Fruit fly (Drosophila melanogaster) whole organism, wandering third instar larva: Measurements from ENCODE around the gene CG46427.

ENCODE experiments used
- Abd-B ChIP-seq: fragments of >200 bp; optimal IDR thresholded peaks from 2 replicates; lab custom pipeline; 2017; ENCODE audit warnings: missing biosample characterization, missing genetic modification characterization
- CG9705 ChIP-seq: fragments of 200-800 bp; sonication (Bioruptor generic); optimal IDR thresholded peaks from 2 replicates; lab custom pipeline; 2018; ENCODE audit warnings: missing biosample characterization, mild to moderate bottlenecking, missing genetic modification characterization
- CrebA ChIP-seq: fragments of 200-800 bp; sonication (Bioruptor generic); optimal IDR thresholded peaks from 2 replicates; lab custom pipeline; 2016; ENCODE audit warnings: missing biosample characterization, mild to moderate bottlenecking, missing genetic modification characterization, borderline replicate concordance
- Dfd ChIP-seq: fragments of >200 bp; optimal IDR thresholded peaks from 2 replicates; lab custom pipeline; 2017; ENCODE audit warnings: missing biosample characterization, missing genetic modification characterization
- Dif ChIP-seq: fragments of 200-275, 200-300 bp; sonication (Bioruptor generic); optimal IDR thresholded peaks from 2 replicates; lab custom pipeline; 2018; ENCODE audit warnings: missing biosample characterization, missing genetic modification characterization; ENCODE audit not compliant: partially characterized antibody
- HLH106 ChIP-seq: fragments of 200-800 bp; optimal IDR thresholded peaks from 3 replicates; lab custom pipeline; 2019; ENCODE audit warnings: missing biosample characterization, mild to moderate bottlenecking, missing genetic modification characterization, moderate library complexity
- Hnf4 ChIP-seq: fragments of 200-800 bp; sonication (Bioruptor generic); optimal IDR thresholded peaks from 2 replicates; lab custom pipeline; 2016; ENCODE audit warnings: missing biosample characterization, mild to moderate bottlenecking, missing genetic modification characterization
- Hr83 ChIP-seq: fragments of 200-300 bp; sonication (Bioruptor generic); optimal IDR thresholded peaks from 2 replicates; lab custom pipeline; 2016; ENCODE audit warnings: missing biosample characterization, mild to moderate bottlenecking, missing genetic modification characterization, moderate library complexity; ENCODE audit not compliant: poor library complexity, severe bottlenecking
- Jra ChIP-seq: sonication (Bioruptor generic); optimal IDR thresholded peaks from 2 replicates; lab custom pipeline; 2016; ENCODE audit warnings: missing biosample characterization, missing genetic modification characterization
- Mio ChIP-seq: sonication (Bioruptor generic); optimal IDR thresholded peaks from 2 replicates; lab custom pipeline; 2016; ENCODE audit warnings: missing biosample characterization, missing genetic modification characterization
- Myc ChIP-seq: fragments of >200 bp; optimal IDR thresholded peaks from 2 replicates; lab custom pipeline; 2017
- N ChIP-seq: fragments of >200 bp; optimal IDR thresholded peaks from 2 replicates; lab custom pipeline; 2018; ENCODE audit warnings: missing biosample characterization, missing external identifiers, missing genetic modification characterization
- OdsH ChIP-seq: fragments of 200-800 bp; sonication (Bioruptor generic); optimal IDR thresholded peaks from 2 replicates; lab custom pipeline; 2016; ENCODE audit warnings: missing biosample characterization, mild to moderate bottlenecking, missing genetic modification characterization
- Rel ChIP-seq, 2 experiments: fragments of 200-800 bp; sonication (Bioruptor generic) in 1 of 2; optimal IDR thresholded peaks; 2 replicates in 1 of 2; 3 replicates in 1 of 2; lab custom pipeline; 2016 to 2019; ENCODE audit warnings: mild to moderate bottlenecking in 2 of 2, missing biosample characterization in 2 of 2, missing genetic modification characterization in 2 of 2, moderate library complexity in 1 of 2
- Sp1 ChIP-seq: fragments of 200-800 bp; sonication (Bioruptor generic); optimal IDR thresholded peaks from 3 replicates; lab custom pipeline; 2019; ENCODE audit warnings: missing biosample characterization, mild to moderate bottlenecking, missing genetic modification characterization, moderate library complexity
- Vsx2 ChIP-seq: fragments of 200-300, 225-300 bp; sonication (Bioruptor generic); optimal IDR thresholded peaks from 2 replicates; lab custom pipeline; 2018; ENCODE audit warnings: missing biosample characterization, missing genetic modification characterization; ENCODE audit not compliant: partially characterized antibody
- dl ChIP-seq, 2 experiments: fragments of 175-275, 200-275 bp in 1 of 2; fragments of 200-275 bp in 1 of 2; sonication (Bioruptor generic); optimal IDR thresholded peaks; lab custom pipeline; 2018; ENCODE audit warnings: mild to moderate bottlenecking in 2 of 2, missing biosample characterization in 2 of 2, missing genetic modification characterization in 2 of 2, moderate library complexity in 2 of 2; ENCODE audit not compliant: partially characterized antibody in 2 of 2, insufficient read depth in 1 of 2
- dsf ChIP-seq: sonication (Bioruptor generic); optimal IDR thresholded peaks from 2 replicates; lab custom pipeline; 2016; ENCODE audit warnings: missing biosample characterization, missing genetic modification characterization, borderline replicate concordance
- ey ChIP-seq: fragments of 200-800 bp; sonication (Bioruptor generic); optimal IDR thresholded peaks from 2 replicates; lab custom pipeline; 2016; ENCODE audit warnings: missing biosample characterization, missing genetic modification characterization
- foxo ChIP-seq, 2 experiments: fragments of 200-800 bp; sonication (Bioruptor generic); optimal IDR thresholded peaks; 2 replicates in 1 of 2; 3 replicates in 1 of 2; lab custom pipeline; 2016 to 2017; ENCODE audit warnings: missing biosample characterization in 2 of 2, missing genetic modification characterization in 2 of 2
- fru ChIP-seq: fragments of 200-800 bp; sonication (Bioruptor generic); optimal IDR thresholded peaks from 3 replicates; lab custom pipeline; 2016; ENCODE audit warnings: missing biosample characterization, mild to moderate bottlenecking, missing genetic modification characterization
- h ChIP-seq: fragments of 200-800 bp; sonication (Bioruptor generic); optimal IDR thresholded peaks from 3 replicates; lab custom pipeline; 2016; ENCODE audit warnings: missing biosample characterization, mild to moderate bottlenecking, missing genetic modification characterization
- lola ChIP-seq: fragments of >200 bp; optimal IDR thresholded peaks from 2 replicates; lab custom pipeline; 2017; ENCODE audit warnings: missing biosample characterization, missing genetic modification characterization
- pan ChIP-seq: fragments of >200 bp; optimal IDR thresholded peaks from 2 replicates; lab custom pipeline; 2017
- psq ChIP-seq: fragments of 200-800 bp; sonication (Bioruptor generic); optimal IDR thresholded peaks from 3 replicates; lab custom pipeline; 2017; ENCODE audit warnings: missing biosample characterization, mild to moderate bottlenecking, missing genetic modification characterization, moderate library complexity
- rgr ChIP-seq: fragments of 200-800 bp; sonication (Bioruptor generic); optimal IDR thresholded peaks from 3 replicates; lab custom pipeline; 2016; ENCODE audit warnings: missing biosample characterization, mild to moderate bottlenecking, missing genetic modification characterization
- sage ChIP-seq: fragments of 200-800 bp; sonication (Bioruptor generic); optimal IDR thresholded peaks from 2 replicates; lab custom pipeline; 2016; ENCODE audit warnings: missing biosample characterization, mild to moderate bottlenecking, missing genetic modification characterization
- sv ChIP-seq: fragments of 200-800 bp; sonication (Bioruptor generic); optimal IDR thresholded peaks from 3 replicates; lab custom pipeline; 2016; ENCODE audit warnings: missing biosample characterization, missing genetic modification characterization
- woc ChIP-seq: sonication (Bioruptor generic); optimal IDR thresholded peaks from 2 replicates; lab custom pipeline; 2016; ENCODE audit warnings: missing biosample characterization, mild to moderate bottlenecking, missing genetic modification characterization

CG46427 gene

DNA sequence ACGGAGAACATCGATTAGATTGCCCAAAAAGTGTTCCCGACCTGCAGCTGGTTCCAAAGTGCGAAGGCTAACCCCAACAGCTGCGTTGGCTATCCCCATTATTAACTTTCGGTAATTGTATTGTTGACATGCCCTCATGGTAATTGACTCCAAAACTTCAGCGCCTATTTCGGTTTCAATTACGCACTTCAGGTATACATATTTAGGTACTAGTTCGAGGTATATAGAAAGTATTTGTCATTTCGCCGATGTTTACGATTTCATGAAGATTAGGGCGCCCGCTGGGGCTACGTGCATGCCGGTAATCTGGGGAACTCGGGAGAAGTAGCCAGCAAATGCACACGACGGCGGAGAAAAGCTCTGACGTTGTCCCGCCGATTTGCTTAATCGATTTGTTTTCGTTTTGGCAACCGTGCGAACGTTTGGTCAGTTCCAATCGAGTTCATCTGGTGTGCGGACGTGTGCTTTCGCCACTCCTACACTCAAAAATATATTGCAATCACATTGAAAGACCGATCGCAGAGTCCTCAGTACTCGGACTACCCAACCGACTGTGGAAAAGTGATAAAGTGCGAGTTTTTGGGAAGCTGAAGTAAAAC lies 2.2 kb upstream of the CG46427 start:
- TF ChIP-seq foxo (GFP tag; optimal IDR thresholded peaks at IDR 0.05; lab: Kevin White, UChicago) = peak in 1 of 2 experiments; percentile 16
- peak; percentile 20 for TF ChIP-seq fru (GFP tag; lab: Kevin White, UChicago)
- TF ChIP-seq Hr83 (GFP tag; lab: Kevin White, UChicago) = peak; percentile 55
- no peak for TF ChIP-seq Rel (GFP tag; optimal IDR thresholded peaks at IDR 0.05; lab: Kevin White, UChicago)
- TF ChIP-seq Rel (tag; optimal IDR thresholded peaks at IDR 0.05; lab: Kevin White, UChicago) = peak; percentile 95
- TF ChIP-seq Dif (GFP tag; lab: Kevin White, UChicago) = peak; percentile 11
- TF ChIP-seq ey (GFP tag; lab: Kevin White, UChicago) = no peak
- TF ChIP-seq rgr (GFP tag; lab: Kevin White, UChicago) = peak; percentile 60
- peak; percentile 19 for TF ChIP-seq woc
- peak; percentile 63 for TF ChIP-seq h (GFP tag; lab: Kevin White, UChicago)
- TF ChIP-seq Sp1 (GFP tag; lab: Kevin White, UChicago) = peak; percentile 31
- peak; percentile 1 for TF ChIP-seq Hnf4 (GFP tag; lab: Kevin White, UChicago)
- TF ChIP-seq lola (GFP tag; lab: Kevin White, UChicago) = no peak
- TF ChIP-seq Abd-B = no peak

DNA sequence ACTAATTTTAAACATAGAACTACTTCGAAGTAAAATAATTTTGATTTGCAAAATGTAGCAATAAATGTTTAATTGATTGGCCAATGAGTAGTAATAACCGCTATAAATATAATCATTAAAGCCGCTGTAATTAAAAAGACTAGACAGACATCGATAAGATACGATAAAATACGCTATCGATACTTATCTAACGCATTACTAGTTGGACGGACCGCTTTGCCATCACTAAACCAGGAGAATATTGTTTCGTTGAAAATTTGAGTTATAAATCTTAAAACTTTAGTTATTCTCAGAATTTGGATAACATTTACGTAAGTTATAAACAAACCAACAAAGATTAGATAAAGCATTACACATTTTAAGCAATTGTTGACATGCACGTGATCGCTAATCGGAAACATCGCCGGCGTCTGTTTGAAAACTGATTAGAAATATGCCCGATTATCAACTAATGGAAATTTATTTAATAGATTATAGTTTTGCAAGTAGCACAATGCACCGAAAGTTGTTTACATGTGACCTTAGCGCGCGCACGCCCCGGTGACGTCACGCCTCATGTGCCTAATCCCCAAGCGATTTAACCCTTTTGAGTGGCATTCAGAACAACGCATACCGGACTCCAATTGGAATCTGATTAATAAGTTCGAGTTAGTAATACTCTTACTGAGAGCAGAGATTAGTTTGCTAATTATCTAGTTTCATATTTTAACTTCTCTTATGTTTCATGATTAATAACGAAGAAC lies 633 bp upstream of the CG46427 start, which contains the start of gene Desat1:
Gene Desat1 (plus strand): TSS at position 200 of the 743 bp plus-strand sequence.
- TF ChIP-seq sage (no peak), Dfd (GFP tag; lab: Kevin White, UChicago) (no peak), OdsH (no peak), Rel (GFP tag; optimal IDR thresholded peaks at IDR 0.05; lab: Kevin White, UChicago) (no peak), Rel (tag; optimal IDR thresholded peaks at IDR 0.05; lab: Kevin White, UChicago) (no peak), woc (peak; percentile 32), dsf (GFP tag; lab: Kevin White, UChicago) (peak; percentile 34), Sp1 (GFP tag; lab: Kevin White, UChicago) (no peak), Jra (peak; percentile 34), N (GFP tag; lab: Kevin White, UChicago) (no peak), dl (GFP tag; optimal IDR thresholded peaks at IDR 0.05; lab: Kevin White, UChicago; ENCODE audit: insufficient read depth in 1 of 2, partially characterized antibody in 2 of 2) (no peak)

DNA sequence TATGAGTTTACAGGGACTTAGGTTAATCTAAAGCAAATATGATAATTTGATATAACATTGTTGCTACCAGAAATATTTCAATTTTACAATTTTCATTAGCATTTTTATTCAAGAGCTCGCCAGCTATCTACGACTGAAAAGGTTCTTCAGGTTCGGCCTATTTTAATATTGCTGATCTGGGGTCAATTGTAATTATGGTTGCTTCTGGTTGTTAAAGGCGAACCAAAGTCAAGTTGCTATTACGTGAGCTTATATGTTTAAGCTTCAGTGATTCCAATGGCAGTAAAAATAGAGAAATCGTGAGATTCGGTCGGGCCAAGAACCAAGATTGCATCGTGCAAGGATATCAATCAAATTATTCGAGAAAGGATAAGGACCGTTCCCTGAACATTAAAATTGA lies 3.0 kb downstream of the CG46427 start, which contains the start of gene Desat2:
Gene Desat2 (plus strand): TSS at position 301 of the 400 bp plus-strand sequence.
- TF ChIP-seq CrebA (no peak), Abd-B (no peak), pan (lab: Kevin White, UChicago) (no peak), Vsx2 (GFP tag; lab: Kevin White, UChicago) (no peak), Mio (GFP tag; lab: Kevin White, UChicago) (no peak), h (GFP tag; lab: Kevin White, UChicago) (no peak), CG9705 (GFP tag; lab: Kevin White, UChicago) (no peak), ey (GFP tag; lab: Kevin White, UChicago) (no peak)

DNA sequence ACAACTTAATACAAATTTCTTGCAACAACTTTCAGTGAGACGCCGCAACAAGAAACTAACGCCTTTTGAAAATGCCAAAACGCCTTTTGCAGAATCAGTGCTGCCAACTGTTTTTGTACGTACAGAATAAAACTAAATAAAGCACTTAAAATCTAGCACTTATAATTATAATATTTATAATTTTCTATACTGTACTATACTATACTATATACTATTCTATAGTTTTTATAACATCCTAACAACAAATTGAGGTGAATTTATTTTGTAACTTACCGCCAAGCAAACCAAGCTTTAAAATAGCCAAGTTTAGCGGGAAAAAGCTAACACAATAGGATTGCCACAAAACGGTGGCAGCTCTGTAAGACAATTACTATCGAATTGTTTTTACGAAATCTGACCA lies 5.2 kb downstream of the CG46427 start, which contains the start of the genes Aos1 and Srlp:
Gene Aos1 (minus strand): TSS at position 59 of the 400 bp plus-strand sequence.
Gene Srlp (plus strand): TSS at position 335 of the 400 bp plus-strand sequence.
- peak; percentile 18 for TF ChIP-seq rgr (GFP tag; lab: Kevin White, UChicago)
- no peak for TF ChIP-seq sv (GFP tag; lab: Kevin White, UChicago)
- peak; percentile 95 for TF ChIP-seq Myc
- no peak for TF ChIP-seq Rel (GFP tag; optimal IDR thresholded peaks at IDR 0.05; lab: Kevin White, UChicago)
- TF ChIP-seq Rel (tag; optimal IDR thresholded peaks at IDR 0.05; lab: Kevin White, UChicago) = peak; percentile 70
- TF ChIP-seq HLH106 (tag; lab: Kevin White, UChicago) = peak; percentile 74
- TF ChIP-seq psq (GFP tag; lab: Kevin White, UChicago) = peak; percentile 46
- TF ChIP-seq Sp1 (GFP tag; lab: Kevin White, UChicago) = peak; percentile 68
- peak; percentile 32 for TF ChIP-seq OdsH
- no peak for TF ChIP-seq dsf (GFP tag; lab: Kevin White, UChicago)
- peak; percentile 56 for TF ChIP-seq CG9705 (GFP tag; lab: Kevin White, UChicago)
- peak in 1 of 2 experiments; percentile 60 for TF ChIP-seq foxo (GFP tag; optimal IDR thresholded peaks at IDR 0.05; lab: Kevin White, UChicago)
- TF ChIP-seq pan (lab: Kevin White, UChicago) = no peak
